Fruit fly (Drosophila melanogaster): ENCODE results near the gene kto.

DNA sequence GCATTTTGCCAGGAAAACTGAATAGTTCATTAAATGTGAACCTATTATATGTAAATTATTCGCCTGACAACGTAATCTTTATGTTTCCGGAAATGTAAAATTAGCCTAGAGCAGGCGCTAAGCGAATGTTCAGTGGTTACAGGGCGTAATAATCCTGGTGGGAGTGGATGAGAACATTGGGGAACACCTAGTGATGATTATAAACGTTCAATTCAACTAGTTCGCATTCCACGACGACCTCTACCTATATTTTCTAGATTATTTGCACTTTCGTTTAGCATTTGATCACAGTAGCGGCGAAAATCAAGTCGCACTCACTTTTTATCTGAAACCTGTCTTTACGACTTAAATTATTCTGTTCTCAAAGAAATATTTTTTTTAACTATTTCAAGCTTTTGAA lies 28.9 kb upstream of the kto start:
- TF ChIP-seq N (GFP tag; optimal IDR thresholded peaks at IDR 0.05) (no peak), psq (GFP tag; optimal IDR thresholded peaks at IDR 0.05) (no peak), pan (optimal IDR thresholded peaks at IDR 0.05) (no peak), fru (GFP tag; optimal IDR thresholded peaks at IDR 0.05) (no peak), Hr83 (GFP tag; optimal IDR thresholded peaks at IDR 0.05; ENCODE audit: poor library complexity, severe bottlenecking) (no peak)
